Fruit fly (Drosophila melanogaster) whole organism, embryonic: ENCODE measurements around the gene CG31675.
A peak's percentile ranks its signal among the peaks of the same experiment; 100 is the strongest.

ENCODE experiments used
- Aef1 ChIP-seq: fragments of 200-800 bp; sonication (Bioruptor generic); IDR thresholded peaks from 3 replicates; pipeline ENCODE4 v1.3.6; 2022; ENCODE audit warnings: missing biosample characterization, missing genetic modification characterization
- Atf-2 ChIP-seq: fragments of 200-800 bp; sonication (Bioruptor generic); optimal IDR thresholded peaks from 2 replicates; lab custom pipeline; 2016; ENCODE audit warnings: missing biosample characterization, missing genetic modification characterization
- CG10654 ChIP-seq: fragments of 200-800 bp; sonication (Bioruptor generic); optimal IDR thresholded peaks from 2 replicates; lab custom pipeline; 2016; ENCODE audit warnings: missing biosample characterization, missing genetic modification characterization
- CG11560 ChIP-seq: fragments of 200-800 bp; sonication (Bioruptor generic); IDR thresholded peaks from 3 replicates; pipeline ENCODE4 v1.3.6; 2022; ENCODE audit warnings: missing biosample characterization, missing genetic modification characterization
- CG14014 ChIP-seq: fragments of 200-800 bp; sonication (Bioruptor generic); IDR thresholded peaks from 2 replicates; pipeline ENCODE4 v1.3.6; 2022; ENCODE audit warnings: missing biosample characterization, missing genetic modification characterization
- CG1603 ChIP-seq: fragments of 200-800 bp; sonication (Bioruptor generic); optimal IDR thresholded peaks from 2 replicates; lab custom pipeline; 2019; ENCODE audit warnings: missing biosample characterization, mild to moderate bottlenecking, missing genetic modification characterization, moderate library complexity
- CG16815 ChIP-seq: fragments of 200-800 bp; sonication (Bioruptor generic); optimal IDR thresholded peaks from 3 replicates; lab custom pipeline; 2017; ENCODE audit warnings: missing biosample characterization, mild to moderate bottlenecking, missing genetic modification characterization
- CG17186 ChIP-seq: fragments of 200-800 bp; sonication (Bioruptor generic); optimal IDR thresholded peaks from 3 replicates; lab custom pipeline; 2017; ENCODE audit warnings: missing biosample characterization, missing genetic modification reagents, missing genetic modification characterization
- CG17802 ChIP-seq: fragments of 200-800 bp; sonication (Bioruptor generic); optimal IDR thresholded peaks from 2 replicates; lab custom pipeline; 2018; ENCODE audit warnings: missing biosample characterization, mild to moderate bottlenecking, missing genetic modification characterization, moderate library complexity
- CG2120 ChIP-seq: fragments of 200-800 bp; sonication (Bioruptor generic); optimal IDR thresholded peaks from 3 replicates; lab custom pipeline; 2016; ENCODE audit warnings: missing biosample characterization, missing genetic modification characterization
- CG31365 ChIP-seq: fragments of 200-800 bp; sonication (Bioruptor generic); optimal IDR thresholded peaks from 2 replicates; lab custom pipeline; 2018; ENCODE audit warnings: missing biosample characterization, mild to moderate bottlenecking, missing genetic modification characterization
- CG31441 ChIP-seq: fragments of 200-800 bp; sonication (Bioruptor generic); IDR thresholded peaks from 2 replicates; pipeline ENCODE4 v1.3.6; 2022; ENCODE audit warnings: missing biosample characterization, missing genetic modification characterization
- CG4424 ChIP-seq: fragments of 200-800 bp; sonication (Bioruptor generic); optimal IDR thresholded peaks from 3 replicates; lab custom pipeline; 2016; ENCODE audit warnings: missing biosample characterization, missing genetic modification characterization
- CG5953 ChIP-seq: fragments of 200-800 bp; sonication (Bioruptor generic); IDR thresholded peaks from 2 replicates; pipeline ENCODE4 v1.3.6; 2022; ENCODE audit warnings: missing biosample characterization, missing genetic modification characterization
- CG8765 ChIP-seq: fragments of 200-800 bp; sonication (Bioruptor generic); IDR thresholded peaks from 2 replicates; pipeline ENCODE4 v1.3.6; 2022; ENCODE audit warnings: missing biosample characterization, missing genetic modification characterization
- CG9437 ChIP-seq: fragments of 200-800 bp; sonication (Bioruptor generic); optimal IDR thresholded peaks from 2 replicates; lab custom pipeline; 2018; ENCODE audit warnings: missing biosample characterization, mild to moderate bottlenecking, missing genetic modification characterization
- Doc2 ChIP-seq: fragments of 200-800 bp; sonication (Bioruptor generic); IDR thresholded peaks from 2 replicates; pipeline ENCODE4 v1.3.6; 2022; ENCODE audit warnings: missing biosample characterization, missing genetic modification characterization
- Doc3 ChIP-seq: fragments of 200-800 bp; sonication (Bioruptor generic); IDR thresholded peaks from 3 replicates; pipeline ENCODE4 v1.3.6; 2022; ENCODE audit warnings: missing biosample characterization, missing genetic modification characterization; ENCODE audit not compliant: partially characterized antibody
- Ets65A ChIP-seq: fragments of 200-800 bp; sonication (Bioruptor generic); peaks from one replicate; lab custom pipeline; 2016; ENCODE audit warnings: missing biosample characterization, missing genetic modification characterization
- HLH54F ChIP-seq: fragments of 200-800 bp; sonication (Bioruptor generic); optimal IDR thresholded peaks from 3 replicates; lab custom pipeline; 2016; ENCODE audit warnings: missing biosample characterization, missing genetic modification characterization
- HmgZ ChIP-seq: fragments of 200-800 bp; sonication (Bioruptor generic); optimal IDR thresholded peaks from 2 replicates; lab custom pipeline; 2018; ENCODE audit warnings: missing biosample characterization, mild to moderate bottlenecking, missing genetic modification characterization
- Lpt ChIP-seq: fragments of >200 bp; optimal IDR thresholded peaks from 2 replicates; lab custom pipeline; 2018; ENCODE audit warnings: missing biosample characterization, missing genetic modification characterization
- MTF-1 ChIP-seq: fragments of 200-800 bp; sonication (Bioruptor generic); optimal IDR thresholded peaks from 2 replicates; lab custom pipeline; 2018; ENCODE audit warnings: missing biosample characterization, mild to moderate bottlenecking, missing genetic modification characterization, borderline replicate concordance
- Rx ChIP-seq: fragments of 200-800 bp; sonication (Bioruptor generic); IDR thresholded peaks from 2 replicates; pipeline ENCODE4 v1.3.6; 2022; ENCODE audit warnings: missing biosample characterization, missing genetic modification characterization
- Six4 ChIP-seq: fragments of 200-800 bp; sonication (Bioruptor generic); optimal IDR thresholded peaks from 2 replicates; lab custom pipeline; 2016; ENCODE audit warnings: missing biosample characterization, missing genetic modification characterization
- Vsx1 ChIP-seq: fragments of 200-800 bp; sonication (Bioruptor generic); optimal IDR thresholded peaks from 2 replicates; lab custom pipeline; 2017; ENCODE audit warnings: missing biosample characterization, mild to moderate bottlenecking, missing genetic modification characterization, missing genetic modification reagents
- ab ChIP-seq: fragments of 200-800 bp; sonication (Bioruptor generic); optimal IDR thresholded peaks from 2 replicates; lab custom pipeline; 2016; ENCODE audit warnings: missing biosample characterization, missing genetic modification characterization
- ash1 ChIP-seq: fragments of 200-800 bp; sonication (Bioruptor generic); optimal IDR thresholded peaks from 2 replicates; lab custom pipeline; 2018; ENCODE audit warnings: missing biosample characterization, mild to moderate bottlenecking, missing genetic modification characterization
- bowl ChIP-seq: fragments of 200-800 bp; sonication (Bioruptor generic); IDR thresholded peaks from 2 replicates; pipeline ENCODE4 v1.3.6; 2022; ENCODE audit warnings: missing biosample characterization, missing genetic modification characterization
- cad ChIP-seq: fragments of >200 bp; optimal IDR thresholded peaks from 2 replicates; lab custom pipeline; 2017; ENCODE audit warnings: missing biosample characterization, missing genetic modification characterization
- ci ChIP-seq: fragments of 200-800 bp; sonication (Bioruptor generic); IDR thresholded peaks from 3 replicates; pipeline ENCODE4 v1.3.6; 2022; ENCODE audit warnings: missing biosample characterization, missing genetic modification characterization
- dm ChIP-seq: fragments of 200-800 bp; sonication (Bioruptor generic); optimal IDR thresholded peaks from 3 replicates; lab custom pipeline; 2016; ENCODE audit warnings: missing biosample characterization, missing genetic modification characterization
- dpn ChIP-seq, 2 experiments: fragments of 200-800 bp; sonication (Bioruptor generic); optimal IDR thresholded peaks; 3 replicates each; lab custom pipeline; 2016; ENCODE audit warnings: missing biosample characterization in 2 of 2, missing genetic modification characterization in 2 of 2
- ftz-f1 ChIP-seq: fragments of 200-800 bp; sonication (Bioruptor generic); optimal IDR thresholded peaks from 2 replicates; lab custom pipeline; 2016; ENCODE audit warnings: missing biosample characterization, missing genetic modification characterization
- gsb ChIP-seq: fragments of 200-800 bp; sonication (Bioruptor generic); IDR thresholded peaks from 2 replicates; pipeline ENCODE4 v1.3.6; 2022; ENCODE audit warnings: missing biosample characterization, missing genetic modification characterization
- hbn ChIP-seq: fragments of 200-800 bp; sonication (Bioruptor generic); IDR thresholded peaks from 2 replicates; pipeline ENCODE4 v1.3.6; 2022; ENCODE audit warnings: missing biosample characterization, missing genetic modification characterization; ENCODE audit not compliant: partially characterized antibody
- ind ChIP-seq: fragments of 200-800 bp; sonication (Bioruptor generic); optimal IDR thresholded peaks from 3 replicates; lab custom pipeline; 2016; ENCODE audit warnings: missing biosample characterization, missing genetic modification characterization
- p53 ChIP-seq: fragments of 200-800 bp; sonication (Bioruptor generic); optimal IDR thresholded peaks from 2 replicates; lab custom pipeline; 2016; ENCODE audit warnings: missing biosample characterization, missing genetic modification characterization
- pho ChIP-seq: fragments of 200-800 bp; sonication (Bioruptor generic); optimal IDR thresholded peaks from 2 replicates; lab custom pipeline; 2016; ENCODE audit warnings: missing biosample characterization, missing genetic modification characterization
- phol ChIP-seq: fragments of 200-800 bp; sonication (Bioruptor generic); optimal IDR thresholded peaks from 3 replicates; lab custom pipeline; 2018; ENCODE audit warnings: missing biosample characterization, mild to moderate bottlenecking, missing genetic modification characterization, moderate library complexity
- toy ChIP-seq: fragments of 200-800 bp; sonication (Bioruptor generic); IDR thresholded peaks from 2 replicates; pipeline ENCODE4 v1.3.6; 2022; ENCODE audit warnings: missing biosample characterization, missing genetic modification characterization
- unc-4 ChIP-seq: fragments of 200-800 bp; sonication (Bioruptor generic); IDR thresholded peaks from 2 replicates; pipeline ENCODE4 v1.3.6; 2022; ENCODE audit warnings: missing biosample characterization, missing genetic modification characterization; ENCODE audit not compliant: partially characterized antibody
- usp ChIP-seq: fragments of >200 bp; optimal IDR thresholded peaks from 2 replicates; lab custom pipeline; 2017; ENCODE audit warnings: missing biosample characterization, missing genetic modification characterization
- wek ChIP-seq: fragments of 200-800 bp; sonication (Bioruptor generic); optimal IDR thresholded peaks from 3 replicates; lab custom pipeline; 2018; ENCODE audit warnings: missing biosample characterization, mild to moderate bottlenecking, missing genetic modification characterization, moderate library complexity

CG31675 gene

dm6 chr2L:20822025-20822371 is 45.6 kb upstream of the CG31675 start (continued):
- TF ChIP-seq ash1 (GFP tag; lab: Kevin White, UChicago) (no peak), Vsx1 (no peak), cad (no peak), ftz-f1 (GFP tag; lab: Kevin White, UChicago) (peak; percentile 6), gsb (no peak; the same call in 1 of the 2 replicates), usp (GFP tag; lab: Kevin White, UChicago) (no peak), Ets65A (GFP tag; lab: Kevin White, UChicago) (peak; percentile 13), dpn (GFP tag; optimal IDR thresholded peaks at IDR 0.05; lab: Kevin White, UChicago) (no peak), CG31441 (GFP tag; lab: Robert Waterston, UW) (no peak), CG2120 (GFP tag; lab: Kevin White, UChicago) (no peak), toy (GFP tag; lab: Robert Waterston, UW) (no peak), Six4 (GFP tag; lab: Kevin White, UChicago) (no peak), unc-4 (GFP tag; lab: Robert Waterston, UW) (no peak), wek (no peak), CG17186 (GFP tag; lab: Kevin White, UChicago) (no peak), bowl (GFP tag; lab: Robert Waterston, UW) (peak; percentile 35; the same call in 1 of the 2 replicates), ind (GFP tag; lab: Kevin White, UChicago) (no peak), HmgZ (tag; lab: Kevin White, UChicago) (no peak), CG11560 (tag; lab: Robert Waterston, UW) (no peak), CG5953 (GFP tag; lab: Robert Waterston, UW) (no peak), CG14014 (GFP tag; lab: Robert Waterston, UW) (no peak), CG17802 (no peak), CG31365 (tag; lab: Kevin White, UChicago) (peak; percentile 87), CG9437 (GFP tag; lab: Kevin White, UChicago) (no peak), CG10654 (no peak), ab (GFP tag; lab: Kevin White, UChicago) (no peak), CG1603 (no peak), dm (no peak), MTF-1 (GFP tag; lab: Kevin White, UChicago) (no peak), Lpt (GFP tag; lab: Kevin White, UChicago) (no peak), Atf-2 (GFP tag; lab: Kevin White, UChicago) (peak; percentile 2), HLH54F (no peak), Aef1 (no peak), pho (no peak), p53 (no peak), phol (tag; lab: Kevin White, UChicago) (peak; percentile 10), hbn (GFP tag; lab: Robert Waterston, UW) (no peak), CG8765 (GFP tag; lab: Robert Waterston, UW) (peak; percentile 78; the same call in 1 of the 2 replicates), Doc2 (GFP tag; lab: Robert Waterston, UW) (no peak), Rx (GFP tag; lab: Robert Waterston, UW) (no peak), CG4424 (no peak), ci (GFP tag; lab: Robert Waterston, UW) (no peak; the same call in 2 of the 3 replicates), CG16815 (GFP tag; lab: Kevin White, UChicago) (no peak), Doc3 (no peak)
